Fruit fly (Drosophila melanogaster) whole organism, wandering third instar larva: ENCODE results near the gene CG12099.

Source experiments
- Abd-B ChIP-seq: fragments of >200 bp; optimal IDR thresholded peaks from 2 replicates; lab custom pipeline; 2017; ENCODE audit warnings: missing biosample characterization, missing genetic modification characterization
- CG9705 ChIP-seq: fragments of 200-800 bp; sonication (Bioruptor generic); optimal IDR thresholded peaks from 2 replicates; lab custom pipeline; 2018; ENCODE audit warnings: missing biosample characterization, mild to moderate bottlenecking, missing genetic modification characterization
- Dfd ChIP-seq: fragments of >200 bp; optimal IDR thresholded peaks from 2 replicates; lab custom pipeline; 2017; ENCODE audit warnings: missing biosample characterization, missing genetic modification characterization
- GATAd ChIP-seq: sonication (Bioruptor generic); optimal IDR thresholded peaks from 2 replicates; lab custom pipeline; 2016; ENCODE audit warnings: missing biosample characterization, missing genetic modification characterization
- dmrt93B ChIP-seq: fragments of 200-800 bp; sonication (Bioruptor generic); optimal IDR thresholded peaks from 2 replicates; lab custom pipeline; 2018; ENCODE audit warnings: missing biosample characterization, mild to moderate bottlenecking, missing genetic modification characterization
- foxo ChIP-seq, 2 experiments: fragments of 200-800 bp; sonication (Bioruptor generic); optimal IDR thresholded peaks; 2 replicates in 1 of 2; 3 replicates in 1 of 2; lab custom pipeline; 2016 to 2017; ENCODE audit warnings: missing biosample characterization in 2 of 2, missing genetic modification characterization in 2 of 2
- fru ChIP-seq: fragments of 200-800 bp; sonication (Bioruptor generic); optimal IDR thresholded peaks from 3 replicates; lab custom pipeline; 2016; ENCODE audit warnings: missing biosample characterization, mild to moderate bottlenecking, missing genetic modification characterization
- jim ChIP-seq: fragments of 175-275, 200-325 bp; sonication (Bioruptor generic); optimal IDR thresholded peaks from 2 replicates; lab custom pipeline; 2016; ENCODE audit warnings: missing biosample characterization, mild to moderate bottlenecking, missing genetic modification characterization
- lola ChIP-seq: fragments of >200 bp; optimal IDR thresholded peaks from 2 replicates; lab custom pipeline; 2017; ENCODE audit warnings: missing biosample characterization, missing genetic modification characterization
- psq ChIP-seq: fragments of 200-800 bp; sonication (Bioruptor generic); optimal IDR thresholded peaks from 3 replicates; lab custom pipeline; 2017; ENCODE audit warnings: missing biosample characterization, mild to moderate bottlenecking, missing genetic modification characterization, moderate library complexity
- sv ChIP-seq: fragments of 200-800 bp; sonication (Bioruptor generic); optimal IDR thresholded peaks from 3 replicates; lab custom pipeline; 2016; ENCODE audit warnings: missing biosample characterization, missing genetic modification characterization
- woc ChIP-seq: sonication (Bioruptor generic); optimal IDR thresholded peaks from 2 replicates; lab custom pipeline; 2016; ENCODE audit warnings: missing biosample characterization, mild to moderate bottlenecking, missing genetic modification characterization

dm6 chr3L:1569966-1570276, 11.6 kb upstream of the CG12099 start:
- TF ChIP-seq CG9705 (GFP tag; lab: Kevin White, UChicago) = no peak
- TF ChIP-seq sv = no peak
- TF ChIP-seq woc = no peak
- TF ChIP-seq dmrt93B (GFP tag; lab: Kevin White, UChicago) = no peak
- peak; percentile 88 for TF ChIP-seq psq (GFP tag; lab: Kevin White, UChicago)
- no peak for TF ChIP-seq jim
- TF ChIP-seq Dfd (GFP tag; lab: Kevin White, UChicago) = no peak
- no peak for TF ChIP-seq lola
- TF ChIP-seq foxo (GFP tag; optimal IDR thresholded peaks at IDR 0.05; lab: Kevin White, UChicago) = no peak
- no peak for TF ChIP-seq fru
- TF ChIP-seq Abd-B (GFP tag; lab: Kevin White, UChicago) = no peak
- no peak for TF ChIP-seq GATAd (GFP tag; lab: Kevin White, UChicago)
